Worm (Caenorhabditis elegans) whole organism, young adult: ENCODE results near the gene C54E10.3.
A peak's percentile ranks its signal among the peaks of the same experiment; 100 is the strongest.

Source experiments
- B0261.1 ChIP-seq: sonication (generic microtip); optimal IDR thresholded peaks from 2 replicates; lab custom pipeline; 2016; ENCODE audit warnings: mild to moderate bottlenecking, missing genetic modification characterization, moderate library complexity, missing compliant biosample characterization
- F10E7.11 ChIP-seq: sonication (generic microtip); optimal IDR thresholded peaks from 2 replicates; lab custom pipeline; 2017; ENCODE audit warnings: mild to moderate bottlenecking, missing genetic modification characterization, moderate library complexity, missing compliant biosample characterization
- F37B4.10 ChIP-seq: fragments of 200-800 bp; sonication (Bioruptor generic); IDR thresholded peaks from 2 replicates; pipeline ENCODE4 v1.3.6; 2022; ENCODE audit warnings: missing genetic modification characterization, missing compliant biosample characterization
- F52B5.7 ChIP-seq: sonication (generic microtip); optimal IDR thresholded peaks from 2 replicates; lab custom pipeline; 2016; ENCODE audit warnings: mild to moderate bottlenecking, missing genetic modification characterization, missing compliant biosample characterization
- Y53F4B.3 ChIP-seq: fragments of 200-800 bp; sonication (Bioruptor generic); IDR thresholded peaks from 2 replicates; pipeline ENCODE4 v1.3.6; 2022; ENCODE audit warnings: missing genetic modification reagents, missing genetic modification characterization, missing compliant biosample characterization
- Y56A3A.18 ChIP-seq: fragments of 200-800 bp; sonication (Bioruptor generic); IDR thresholded peaks from 2 replicates; pipeline ENCODE4 v1.3.6; 2022; ENCODE audit warnings: missing genetic modification reagents, missing genetic modification characterization, missing compliant biosample characterization
- Y67H2A.10 ChIP-seq: fragments of 200-800 bp; sonication (Bioruptor generic); conservative IDR thresholded peaks from 2 replicates; pipeline ENCODE4 v1.3.6; 2022; ENCODE audit warnings: missing genetic modification reagents, missing genetic modification characterization, missing compliant biosample characterization
- akir-1 ChIP-seq: fragments of 200-800 bp; sonication (Bioruptor generic); optimal IDR thresholded peaks from 2 replicates; lab custom pipeline; 2018; ENCODE audit warnings: mild to moderate bottlenecking, missing genetic modification characterization, moderate library complexity, missing compliant biosample characterization
- attf-3 ChIP-seq: fragments of 200-800 bp; sonication (Bioruptor generic); conservative IDR thresholded peaks from 2 replicates; pipeline ENCODE4 v1.3.6; 2022; ENCODE audit warnings: missing genetic modification reagents, missing genetic modification characterization, missing compliant biosample characterization
- attf-5 ChIP-seq: fragments of 200-800 bp; sonication (Bioruptor generic); optimal IDR thresholded peaks from 2 replicates; lab custom pipeline; 2018; ENCODE audit warnings: mild to moderate bottlenecking, missing genetic modification characterization, missing compliant biosample characterization
- bed-2 ChIP-seq: fragments of 200-800 bp; sonication (Bioruptor generic); IDR thresholded peaks from 2 replicates; pipeline ENCODE4 v1.3.6; 2022; ENCODE audit warnings: missing genetic modification reagents, missing genetic modification characterization, missing compliant biosample characterization
- cebp-2 ChIP-seq: fragments of 200-800 bp; sonication (Bioruptor generic); IDR thresholded peaks from 2 replicates; pipeline ENCODE4 v1.3.6; 2022; ENCODE audit warnings: missing genetic modification characterization, missing compliant biosample characterization
- die-1 ChIP-seq: sonication (generic microtip); optimal IDR thresholded peaks from 2 replicates; lab custom pipeline; 2016; ENCODE audit warnings: missing genotype, mild to moderate bottlenecking, missing genetic modification characterization, missing compliant biosample characterization
- dox-1 ChIP-seq: fragments of 200-800 bp; sonication (Bioruptor generic); IDR thresholded peaks from 2 replicates; pipeline ENCODE4 v1.3.6; 2022; ENCODE audit warnings: missing genetic modification reagents, missing genetic modification characterization, missing compliant biosample characterization
- dpl-1 ChIP-seq: fragments of 150-350 bp; optimal IDR thresholded peaks from 2 replicates; lab custom pipeline; 2014; ENCODE audit warnings: missing biosample characterization, missing genetic modification reagents, missing genetic modification characterization
- ekl-4 ChIP-seq: fragments of 200-800 bp; sonication (Bioruptor generic); IDR thresholded peaks from 2 replicates; pipeline ENCODE4 v1.3.6; 2022; ENCODE audit warnings: missing genetic modification reagents, missing genetic modification characterization, missing compliant biosample characterization
- gei-17 ChIP-seq: fragments of 200-800 bp; sonication (Bioruptor generic); optimal IDR thresholded peaks from 2 replicates; lab custom pipeline; 2018; ENCODE audit warnings: mild to moderate bottlenecking, missing genetic modification characterization, missing compliant biosample characterization
- him-1 ChIP-seq: sonication (generic microtip); optimal IDR thresholded peaks from 2 replicates; lab custom pipeline; 2016; ENCODE audit warnings: missing genotype, missing genetic modification reagents, missing genetic modification characterization, missing compliant biosample characterization
- hlh-12 ChIP-seq: sonication (generic microtip); optimal IDR thresholded peaks from 2 replicates; lab custom pipeline; 2016; ENCODE audit warnings: missing genetic modification characterization, missing compliant biosample characterization
- hlh-26 ChIP-seq: fragments of 200-800 bp; sonication (Bioruptor generic); conservative IDR thresholded peaks from 2 replicates; pipeline ENCODE4 v1.3.6; 2022; ENCODE audit warnings: missing genetic modification reagents, missing genetic modification characterization, missing compliant biosample characterization
- hmg-1.2 ChIP-seq: fragments of 200-800 bp; sonication (Bioruptor generic); IDR thresholded peaks from 2 replicates; pipeline ENCODE4 v1.3.6; 2022; ENCODE audit warnings: missing genetic modification reagents, missing genetic modification characterization, missing compliant biosample characterization
- hmg-20 ChIP-seq: fragments of 200-800 bp; sonication (Bioruptor generic); IDR thresholded peaks from 2 replicates; pipeline ENCODE4 v1.3.6; 2022; ENCODE audit warnings: missing genetic modification reagents, missing genetic modification characterization, missing compliant biosample characterization
- hsf-1 ChIP-seq: fragments of 200-800 bp; sonication (Bioruptor generic); IDR thresholded peaks from 2 replicates; pipeline ENCODE4 v1.3.6; 2022; ENCODE audit warnings: missing genetic modification reagents, missing genetic modification characterization, missing compliant biosample characterization
- lin-35 ChIP-seq, 3 experiments: fragments of 150-350 bp in 2 of 3; sonication (generic microtip) in 1 of 3; optimal IDR thresholded peaks; 2 replicates each; lab custom pipeline; 2014 to 2018; ENCODE audit warnings: missing biosample characterization in 3 of 3, missing genetic modification characterization in 3 of 3, missing genetic modification reagents in 3 of 3
- lin-40 ChIP-seq: sonication (generic microtip); optimal IDR thresholded peaks from 2 replicates; lab custom pipeline; 2016; ENCODE audit warnings: missing genetic modification characterization, mild to moderate bottlenecking, missing compliant biosample characterization, missing genotype, missing genetic modification reagents
- lsy-27 ChIP-seq: sonication (generic microtip); optimal IDR thresholded peaks from 2 replicates; lab custom pipeline; 2017; ENCODE audit warnings: missing genetic modification characterization, mild to moderate bottlenecking, missing compliant biosample characterization, antibody characterized with exemption, missing genotype, borderline replicate concordance; ENCODE audit not compliant: insufficient read depth
- madf-3 ChIP-seq: fragments of 200-800 bp; sonication (Bioruptor generic); IDR thresholded peaks from 2 replicates; pipeline ENCODE4 v1.3.6; 2022; ENCODE audit warnings: missing genetic modification reagents, missing genetic modification characterization, missing compliant biosample characterization
- mcd-1 ChIP-seq: fragments of 200-800 bp; sonication (Bioruptor generic); IDR thresholded peaks from 2 replicates; pipeline ENCODE4 v1.3.6; 2022; ENCODE audit warnings: missing genetic modification reagents, missing genetic modification characterization, missing compliant biosample characterization
- nfya-1 ChIP-seq: sonication (generic microtip); optimal IDR thresholded peaks from 2 replicates; lab custom pipeline; 2017; ENCODE audit warnings: antibody characterized with exemption, missing compliant biosample characterization, missing genetic modification characterization, borderline replicate concordance; ENCODE audit not compliant: insufficient read depth
- nhr-27 ChIP-seq: fragments of 200-800 bp; sonication (Bioruptor generic); optimal IDR thresholded peaks from 2 replicates; lab custom pipeline; 2018; ENCODE audit warnings: mild to moderate bottlenecking, missing genetic modification characterization, moderate library complexity, missing compliant biosample characterization
- nhr-80 ChIP-seq: sonication (generic microtip); optimal IDR thresholded peaks from 2 replicates; lab custom pipeline; 2016; ENCODE audit warnings: missing genetic modification characterization, missing compliant biosample characterization
- nhr-90 ChIP-seq: sonication (generic microtip); optimal IDR thresholded peaks from 2 replicates; lab custom pipeline; 2016; ENCODE audit warnings: missing genotype, mild to moderate bottlenecking, missing genetic modification characterization, missing compliant biosample characterization
- rec-8 ChIP-seq, 2 experiments: sonication (generic microtip); optimal IDR thresholded peaks; 2 replicates each; lab custom pipeline; 2016; ENCODE audit warnings: mild to moderate bottlenecking in 2 of 2, missing genetic modification characterization in 2 of 2, missing genetic modification reagents in 2 of 2, missing genotype in 2 of 2, missing biosample characterization in 1 of 2, missing compliant biosample characterization in 1 of 2, moderate library complexity in 1 of 2
- rpc-1 ChIP-seq, 2 experiments: fragments of 150-350 bp in 1 of 2; sonication (generic microtip) in 1 of 2; optimal IDR thresholded peaks; 2 replicates each; lab custom pipeline; 2014 to 2018; ENCODE audit warnings: missing biosample characterization in 1 of 2, missing genetic modification characterization in 1 of 2, missing genetic modification reagents in 1 of 2, missing genotype in 1 of 2
- sdz-38 ChIP-seq: sonication (generic microtip); optimal IDR thresholded peaks from 2 replicates; lab custom pipeline; 2016; ENCODE audit warnings: missing genotype, missing genetic modification characterization, missing compliant biosample characterization
- sptf-2 ChIP-seq: fragments of 200-800 bp; sonication (Bioruptor generic); optimal IDR thresholded peaks from 2 replicates; lab custom pipeline; 2018; ENCODE audit warnings: mild to moderate bottlenecking, missing genetic modification characterization, missing compliant biosample characterization
- tbp1 ChIP-seq: fragments of 200-800 bp; sonication (Bioruptor generic); optimal IDR thresholded peaks from 2 replicates; lab custom pipeline; 2018; ENCODE audit warnings: mild to moderate bottlenecking, missing genetic modification characterization, missing compliant biosample characterization
- xnd-1 ChIP-seq: sonication (generic microtip); optimal IDR thresholded peaks from 2 replicates; lab custom pipeline; 2016; ENCODE audit warnings: missing genotype, missing genetic modification reagents, missing genetic modification characterization, missing compliant biosample characterization
- zfh-2 ChIP-seq: fragments of 200-800 bp; sonication (Bioruptor generic); conservative IDR thresholded peaks from 2 replicates; pipeline ENCODE4 v1.3.6; 2022; ENCODE audit warnings: missing genetic modification reagents, missing genetic modification characterization, missing compliant biosample characterization
- ztf-18 ChIP-seq: sonication (generic microtip); optimal IDR thresholded peaks from 2 replicates; lab custom pipeline; 2016; ENCODE audit warnings: missing genotype, mild to moderate bottlenecking, missing genetic modification characterization, missing compliant biosample characterization
- ztf-22 ChIP-seq: fragments of 200-800 bp; sonication (Bioruptor generic); optimal IDR thresholded peaks from 2 replicates; lab custom pipeline; 2018; ENCODE audit warnings: mild to moderate bottlenecking, missing genetic modification characterization, moderate library complexity, missing compliant biosample characterization
- ztf-28 ChIP-seq: fragments of 200-800 bp; sonication (Bioruptor generic); IDR thresholded peaks from 2 replicates; pipeline ENCODE4 v1.3.6; 2022; ENCODE audit warnings: missing genetic modification reagents, missing genetic modification characterization, missing compliant biosample characterization
- ztf-6 ChIP-seq: fragments of 200-800 bp; sonication (Bioruptor generic); IDR thresholded peaks from 2 replicates; pipeline ENCODE4 v1.3.6; 2022; ENCODE audit warnings: missing genetic modification reagents, missing genetic modification characterization, missing compliant biosample characterization

Gene C54E10.3

DNA sequence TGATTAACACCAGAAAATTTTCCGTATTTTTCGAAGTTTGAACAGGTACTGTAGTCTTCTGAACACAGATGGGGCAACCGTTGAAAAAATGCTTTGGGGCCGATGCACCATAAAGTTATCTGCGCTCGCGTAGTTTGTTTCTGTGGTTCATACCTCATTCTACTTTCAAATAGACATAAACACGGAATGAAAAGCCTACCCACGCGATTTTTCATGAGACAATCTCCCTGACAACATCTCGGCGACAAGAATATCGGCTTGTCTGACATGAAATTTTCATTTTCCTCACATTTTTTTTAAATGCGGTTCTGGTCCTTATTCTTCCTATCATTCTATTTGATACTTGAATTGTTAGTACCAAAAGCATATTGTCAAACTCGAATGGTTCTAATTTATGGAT, 38.0 kb upstream of the C54E10.3 start, which contains the start of gene clec-257:
Gene clec-257 (plus strand): TSS at position 301 of the 400 bp plus-strand sequence.
- no peak for TF ChIP-seq Y56A3A.18 (GFP tag; lab: Robert Waterston, UW)
- TF ChIP-seq F37B4.10 (GFP tag; lab: Robert Waterston, UW): no peak
- no peak for TF ChIP-seq nhr-90
- no peak for TF ChIP-seq gei-17 (GFP tag; lab: Kevin White, UChicago)
- no peak for TF ChIP-seq attf-5 (GFP tag; lab: Kevin White, UChicago)
- TF ChIP-seq hmg-20 (GFP tag; lab: Robert Waterston, UW): no peak
- no peak for TF ChIP-seq cebp-2
- TF ChIP-seq nfya-1 (tag; lab: Kevin White, UChicago): no peak
- TF ChIP-seq lin-40 (tag; lab: Kevin White, UChicago): no peak
- TF ChIP-seq, all 124 proteins: peak for 0

DNA sequence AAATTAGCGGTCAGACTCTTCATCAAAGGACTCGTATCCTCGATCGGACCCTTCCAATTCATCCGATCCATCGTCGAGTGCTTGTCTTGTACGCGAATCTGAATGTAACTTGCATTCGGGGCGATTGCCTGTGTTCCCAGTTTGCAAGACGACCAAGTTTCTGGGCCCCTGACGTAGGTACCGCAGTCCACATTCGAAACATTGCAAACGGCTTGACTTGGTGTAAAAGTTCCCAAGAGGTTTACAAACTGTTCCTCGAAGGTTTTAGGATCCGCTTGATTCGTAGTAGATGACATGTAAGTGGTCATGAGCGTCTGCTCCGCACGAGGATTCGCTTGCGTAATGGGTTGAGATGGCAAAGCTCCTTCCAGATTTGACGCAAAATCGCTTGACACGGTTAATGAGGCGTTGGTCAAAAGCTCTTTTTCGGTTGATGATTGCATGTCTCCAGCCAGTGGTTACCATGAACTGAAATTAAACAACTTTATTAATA, 34.5 kb upstream of the C54E10.3 start, which contains the start of gene Y17D7B.4:
Gene Y17D7B.4 (minus strand): TSS at position 443 of the 493 bp plus-strand sequence.
- TF ChIP-seq Y53F4B.3 (GFP tag; lab: Robert Waterston, UW): no peak
- no peak for TF ChIP-seq rec-8 (tag; optimal IDR thresholded peaks at IDR 0.05; lab: Kevin White, UChicago)
- TF ChIP-seq akir-1 (GFP tag; lab: Kevin White, UChicago): no peak
- no peak for TF ChIP-seq sptf-2 (GFP tag; lab: Kevin White, UChicago)
- TF ChIP-seq madf-3 (GFP tag; lab: Robert Waterston, UW): no peak
- TF ChIP-seq nhr-80: no peak
- TF ChIP-seq hsf-1 (GFP tag; lab: Robert Waterston, UW): no peak
- TF ChIP-seq dox-1 (GFP tag; lab: Robert Waterston, UW): no peak
- TF ChIP-seq ztf-6 (GFP tag; lab: Robert Waterston, UW): no peak
- TF ChIP-seq him-1 (tag; lab: Kevin White, UChicago): no peak
- TF ChIP-seq Y67H2A.10 (GFP tag; lab: Robert Waterston, UW): no peak
- TF ChIP-seq F10E7.11 (tag; lab: Kevin White, UChicago): no peak
- TF ChIP-seq tbp1: no peak
- no peak for TF ChIP-seq ztf-18 (tag; lab: Kevin White, UChicago)
- TF ChIP-seq ztf-28 (GFP tag; lab: Robert Waterston, UW): no peak
- no peak for TF ChIP-seq lsy-27 (tag; lab: Kevin White, UChicago)
- TF ChIP-seq hmg-1.2 (GFP tag; lab: Robert Waterston, UW): no peak
- TF ChIP-seq, all 124 proteins: peak for 0

DNA sequence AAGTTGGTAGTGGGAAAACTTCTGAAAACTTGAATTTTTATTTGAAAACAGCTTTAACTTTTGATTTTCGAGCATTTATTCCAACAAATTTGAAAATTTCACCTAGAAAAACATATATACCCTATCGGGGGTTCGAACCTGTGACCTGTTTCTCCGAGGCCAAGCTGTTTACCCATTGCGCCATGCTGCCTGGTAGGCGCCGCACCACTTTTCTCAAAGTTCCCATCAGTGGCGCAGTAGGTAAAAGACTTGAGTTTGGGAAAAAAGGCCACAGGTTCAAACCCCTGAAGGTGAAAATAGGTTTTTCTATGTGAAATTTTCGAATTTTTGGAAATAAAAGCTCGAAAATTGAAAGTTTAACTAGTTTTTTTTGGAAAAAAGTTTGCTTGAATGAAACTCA, 30.2 kb upstream of the C54E10.3 start:
- TF ChIP-seq bed-2 (GFP tag; lab: Robert Waterston, UW) (no peak), tbp1 (peak; percentile 73), rpc-1 (optimal IDR thresholded peaks at IDR 0.05; lab: Kevin White, UChicago) (peak; percentile 25), rpc-1 (tag; optimal IDR thresholded peaks at IDR 0.05; lab: Kevin White, UChicago) (peak; percentile 68), lsy-27 (tag; lab: Kevin White, UChicago) (no peak), B0261.1 (peak; percentile 3)

DNA sequence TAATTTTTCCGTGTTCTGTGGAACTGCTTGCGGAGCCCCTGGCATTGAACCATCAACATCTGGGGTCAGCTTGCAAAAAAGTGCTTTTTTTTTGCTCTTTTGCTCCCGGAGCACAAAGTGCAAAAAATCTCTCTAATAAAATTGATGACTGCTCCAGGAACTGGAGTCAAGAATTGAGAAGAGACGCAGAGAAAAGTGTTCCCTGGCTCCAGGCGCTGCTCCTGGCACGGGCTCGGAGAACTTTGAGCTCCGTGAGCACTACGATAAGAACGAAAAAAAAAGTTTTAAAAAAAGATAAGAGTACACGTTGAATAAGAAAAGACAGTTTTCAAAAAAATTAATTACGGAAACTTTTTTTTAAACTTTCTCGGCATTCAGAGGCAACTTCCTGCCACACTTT, 28.1 kb upstream of the C54E10.3 start:
- TF ChIP-seq sdz-38: no peak
- TF ChIP-seq Y67H2A.10 (GFP tag; lab: Robert Waterston, UW): no peak
- no peak for TF ChIP-seq madf-3 (GFP tag; lab: Robert Waterston, UW)
- peak; percentile 48 for TF ChIP-seq zfh-2 (GFP tag; lab: Robert Waterston, UW)
- TF ChIP-seq hlh-26 (GFP tag; lab: Robert Waterston, UW): no peak
- TF ChIP-seq hlh-12: no peak
- no peak for TF ChIP-seq sptf-2 (GFP tag; lab: Kevin White, UChicago)
- TF ChIP-seq lin-35 (GFP tag; optimal IDR thresholded peaks at IDR 0.05; lab: Kevin White, UChicago): peak in 1 of 3 experiments; percentile 15
- TF ChIP-seq mcd-1 (GFP tag; lab: Robert Waterston, UW): no peak
- TF ChIP-seq F10E7.11 (tag; lab: Kevin White, UChicago): no peak
- no peak for TF ChIP-seq ekl-4 (GFP tag; lab: Robert Waterston, UW)
- TF ChIP-seq hmg-1.2 (GFP tag; lab: Robert Waterston, UW): peak; percentile 27; the same call in 1 of the 2 replicates
- TF ChIP-seq dpl-1 (GFP tag; lab: Kevin White, UChicago): no peak
- no peak for TF ChIP-seq ztf-22 (GFP tag; lab: Kevin White, UChicago)
- TF ChIP-seq xnd-1 (tag; lab: Kevin White, UChicago): no peak
- TF ChIP-seq die-1 (tag; lab: Kevin White, UChicago): no peak
- TF ChIP-seq nhr-27 (tag; lab: Kevin White, UChicago): no peak
- TF ChIP-seq F52B5.7: no peak
- TF ChIP-seq attf-3 (GFP tag; lab: Robert Waterston, UW): no peak
